Worm (Caenorhabditis elegans) whole organism, L3 larva: ENCODE measurements around the gene srh-56.

ENCODE experiments used
- R02D3.7 ChIP-seq: fragments of 150-350 bp; optimal IDR thresholded peaks from 2 replicates; lab custom pipeline; 2014; ENCODE audit warnings: missing biosample characterization, missing genetic modification characterization
- ceh-82 ChIP-seq: fragments of 150-350 bp; optimal IDR thresholded peaks from 2 replicates; lab custom pipeline; 2014; ENCODE audit warnings: missing biosample characterization, missing genetic modification characterization
- nhr-11 ChIP-seq: fragments of 150-350 bp; optimal IDR thresholded peaks from 2 replicates; lab custom pipeline; 2014; ENCODE audit warnings: missing biosample characterization, missing genetic modification characterization
- pha-4 ChIP-seq: fragments of 150-350 bp; optimal IDR thresholded peaks from 2 replicates; lab custom pipeline; 2014; ENCODE audit warnings: missing biosample characterization, missing genetic modification reagents, missing genetic modification characterization
- skn-1 ChIP-seq: fragments of 150-350 bp; optimal IDR thresholded peaks from 2 replicates; lab custom pipeline; 2014; ENCODE audit warnings: missing biosample characterization, missing genetic modification characterization
- snpc-4 ChIP-seq: fragments of 150-350 bp; optimal IDR thresholded peaks from 2 replicates; lab custom pipeline; 2014; ENCODE audit warnings: missing biosample characterization, missing genetic modification characterization
- unc-62 ChIP-seq: fragments of 150-350 bp; sonication (generic microtip); optimal IDR thresholded peaks from 4 replicates; lab custom pipeline; 2014; ENCODE audit warnings: missing biosample characterization, missing genetic modification reagents, missing genetic modification characterization
- ztf-11 ChIP-seq: fragments of 150-350 bp; optimal IDR thresholded peaks from 2 replicates; lab custom pipeline; 2014; ENCODE audit warnings: missing biosample characterization, missing genetic modification characterization

DNA sequence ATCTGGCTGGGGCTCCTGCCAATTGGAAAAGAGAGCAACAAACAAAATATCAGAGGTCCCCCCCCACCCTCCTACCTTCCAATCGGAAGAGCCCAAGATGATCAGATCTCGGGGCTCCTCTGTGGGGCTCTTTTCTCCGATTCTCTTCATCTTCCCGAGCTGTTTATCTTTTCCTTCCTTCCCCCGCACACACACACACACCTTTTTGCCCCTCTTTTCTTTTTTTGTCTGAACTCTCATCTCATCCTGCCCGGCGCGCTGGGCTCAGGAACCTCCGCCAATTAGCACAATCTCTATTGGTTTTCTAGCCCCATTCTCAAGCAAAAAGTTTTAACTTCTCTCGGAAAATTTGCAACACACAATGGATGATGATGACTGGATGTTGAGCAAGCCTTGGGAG is 31.6 kb downstream of the srh-56 start:
- TF ChIP-seq pha-4 (no peak), skn-1 (no peak), nhr-11 (tag; lab: Kevin White, UChicago) (no peak), R02D3.7 (tag; lab: Kevin White, UChicago) (no peak), ceh-82 (tag; lab: Kevin White, UChicago) (no peak), snpc-4 (tag; lab: Kevin White, UChicago) (no peak), ztf-11 (tag; lab: Kevin White, UChicago) (no peak), unc-62 (GFP tag; lab: Kevin White, UChicago) (no peak)
